Fruit fly (Drosophila melanogaster) whole organism, wandering third instar larva: ENCODE data around the gene Nca.

ENCODE experiments used
- CG32264 ChIP-seq: fragments of 200-800 bp; sonication (Bioruptor generic); optimal IDR thresholded peaks from 2 replicates; lab custom pipeline; 2016; ENCODE audit warnings: missing biosample characterization, missing genetic modification characterization
- HLH106 ChIP-seq: fragments of 200-800 bp; optimal IDR thresholded peaks from 3 replicates; lab custom pipeline; 2019; ENCODE audit warnings: missing biosample characterization, mild to moderate bottlenecking, missing genetic modification characterization, moderate library complexity
- Myc ChIP-seq: fragments of >200 bp; optimal IDR thresholded peaks from 2 replicates; lab custom pipeline; 2017
- N ChIP-seq: fragments of >200 bp; optimal IDR thresholded peaks from 2 replicates; lab custom pipeline; 2018; ENCODE audit warnings: missing biosample characterization, missing external identifiers, missing genetic modification characterization
- brk ChIP-seq: fragments of 200-800 bp; sonication (Bioruptor generic); optimal IDR thresholded peaks from 2 replicates; lab custom pipeline; 2016; ENCODE audit warnings: missing biosample characterization, mild to moderate bottlenecking, missing genetic modification characterization
- dl ChIP-seq, 2 experiments: fragments of 175-275, 200-275 bp in 1 of 2; fragments of 200-275 bp in 1 of 2; sonication (Bioruptor generic); optimal IDR thresholded peaks; lab custom pipeline; 2018; ENCODE audit warnings: mild to moderate bottlenecking in 2 of 2, missing biosample characterization in 2 of 2, missing genetic modification characterization in 2 of 2, moderate library complexity in 2 of 2; ENCODE audit not compliant: partially characterized antibody in 2 of 2, insufficient read depth in 1 of 2
- ey ChIP-seq: fragments of 200-800 bp; sonication (Bioruptor generic); optimal IDR thresholded peaks from 2 replicates; lab custom pipeline; 2016; ENCODE audit warnings: missing biosample characterization, missing genetic modification characterization
- fru ChIP-seq: fragments of 200-800 bp; sonication (Bioruptor generic); optimal IDR thresholded peaks from 3 replicates; lab custom pipeline; 2016; ENCODE audit warnings: missing biosample characterization, mild to moderate bottlenecking, missing genetic modification characterization
- h ChIP-seq: fragments of 200-800 bp; sonication (Bioruptor generic); optimal IDR thresholded peaks from 3 replicates; lab custom pipeline; 2016; ENCODE audit warnings: missing biosample characterization, mild to moderate bottlenecking, missing genetic modification characterization
- jim ChIP-seq: fragments of 175-275, 200-325 bp; sonication (Bioruptor generic); optimal IDR thresholded peaks from 2 replicates; lab custom pipeline; 2016; ENCODE audit warnings: missing biosample characterization, mild to moderate bottlenecking, missing genetic modification characterization
- lola ChIP-seq: fragments of >200 bp; optimal IDR thresholded peaks from 2 replicates; lab custom pipeline; 2017; ENCODE audit warnings: missing biosample characterization, missing genetic modification characterization
- pan ChIP-seq: fragments of >200 bp; optimal IDR thresholded peaks from 2 replicates; lab custom pipeline; 2017
- usp ChIP-seq: fragments of >200 bp; optimal IDR thresholded peaks from 2 replicates; lab custom pipeline; 2017; ENCODE audit warnings: missing biosample characterization, missing genetic modification characterization

DNA sequence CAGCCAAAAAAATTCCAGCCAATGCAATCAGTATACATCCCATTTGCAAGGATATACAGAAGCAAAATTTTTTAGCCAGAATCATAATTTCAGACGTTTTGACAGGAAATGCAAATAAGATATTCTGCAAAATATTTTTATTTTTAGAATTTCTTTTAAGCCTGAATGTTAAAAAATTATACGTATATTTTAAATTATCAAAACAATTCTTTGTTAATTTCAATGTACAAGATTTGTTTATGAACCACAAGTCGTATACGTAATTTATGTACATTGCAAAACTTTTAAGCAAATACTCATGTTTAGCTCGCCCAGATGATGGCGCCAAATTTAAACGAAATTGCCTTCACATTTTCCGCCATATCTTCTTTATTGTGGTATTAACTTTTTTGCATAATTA lies 37.3 kb upstream of the Nca start, which contains the start of gene CG42654:
- TF ChIP-seq pan (lab: Kevin White, UChicago) (no peak), ey (no peak), usp (GFP tag; lab: Kevin White, UChicago) (no peak), lola (GFP tag; lab: Kevin White, UChicago) (no peak), HLH106 (tag; lab: Kevin White, UChicago) (no peak), fru (GFP tag; lab: Kevin White, UChicago) (no peak), dl (GFP tag; optimal IDR thresholded peaks at IDR 0.05; lab: Kevin White, UChicago; ENCODE audit: insufficient read depth in 1 of 2, partially characterized antibody in 2 of 2) (no peak), jim (GFP tag; lab: Kevin White, UChicago) (no peak), h (no peak), brk (no peak), CG32264 (no peak), N (GFP tag; lab: Kevin White, UChicago) (no peak), Myc (lab: Kevin White, UChicago) (no peak)
